Worm (Caenorhabditis elegans) whole organism, L1 larva: ENCODE results near the gene ula-1.

Source experiments
- C04F5.9 ChIP-seq: sonication (generic microtip); optimal IDR thresholded peaks from 2 replicates; lab custom pipeline; 2016; ENCODE audit warnings: missing genetic modification characterization, missing compliant biosample characterization
- C16A3.4 ChIP-seq: fragments of 150-350 bp; optimal IDR thresholded peaks from 2 replicates; lab custom pipeline; 2014; ENCODE audit warnings: missing biosample characterization, missing genetic modification characterization
- F16B12.6 ChIP-seq: fragments of 150-350 bp; optimal IDR thresholded peaks from 2 replicates; lab custom pipeline; 2014; ENCODE audit warnings: missing biosample characterization, missing genetic modification characterization
- Y116A8C.19 ChIP-seq: sonication (generic microtip); optimal IDR thresholded peaks from 2 replicates; lab custom pipeline; 2016; ENCODE audit warnings: missing compliant biosample characterization, missing genetic modification characterization, borderline replicate concordance
- aly-2 ChIP-seq: fragments of 150-350 bp; optimal IDR thresholded peaks from 2 replicates; lab custom pipeline; 2014; ENCODE audit warnings: missing biosample characterization, missing genetic modification characterization
- ama-1 ChIP-seq: fragments of 150-350 bp; optimal IDR thresholded peaks from 2 replicates; lab custom pipeline; 2014
- ceh-63 ChIP-seq: fragments of 200-800 bp; sonication (Bioruptor generic); optimal IDR thresholded peaks from 2 replicates; lab custom pipeline; 2018; ENCODE audit warnings: mild to moderate bottlenecking, missing genetic modification characterization, missing compliant biosample characterization
- ceh-8 ChIP-seq: fragments of 200-800 bp; sonication (Bioruptor generic); optimal IDR thresholded peaks from 2 replicates; lab custom pipeline; 2018; ENCODE audit warnings: mild to moderate bottlenecking, missing genetic modification characterization, moderate library complexity, missing compliant biosample characterization
- ceh-82 ChIP-seq, 3 experiments: fragments of 150-350 bp in 1 of 3; sonication (generic microtip) in 2 of 3; optimal IDR thresholded peaks; 2 replicates each; lab custom pipeline; 2014 to 2017; ENCODE audit warnings: missing biosample characterization in 3 of 3, missing genetic modification characterization in 3 of 3
- ces-1 ChIP-seq: fragments of 150-350 bp; optimal IDR thresholded peaks from 2 replicates; lab custom pipeline; 2014; ENCODE audit warnings: missing biosample characterization, missing genetic modification reagents, missing genetic modification characterization
- dsc-1 ChIP-seq: sonication (generic microtip); optimal IDR thresholded peaks from 2 replicates; lab custom pipeline; 2016; ENCODE audit warnings: mild to moderate bottlenecking, missing genetic modification characterization, missing compliant biosample characterization
- efl-1 ChIP-seq, 4 experiments: fragments of 150-350 bp; optimal IDR thresholded peaks in 3 of 4; peaks in 1 of 4; 1 replicate in 1 of 4; 2 replicates in 3 of 4; lab custom pipeline; 2014; ENCODE audit warnings: missing biosample characterization in 2 of 4, missing genetic modification characterization in 2 of 4, missing genetic modification reagents in 2 of 4
- efl-3 ChIP-seq: fragments of 200-800 bp; sonication (Bioruptor generic); optimal IDR thresholded peaks from 2 replicates; lab custom pipeline; 2018; ENCODE audit warnings: mild to moderate bottlenecking, missing genetic modification characterization, missing compliant biosample characterization
- elt-3 ChIP-seq, 6 experiments: fragments of 150-350 bp in 1 of 6; sonication (generic microtip); optimal IDR thresholded peaks; 2 replicates each; lab custom pipeline; 2017 to 2018; ENCODE audit warnings: missing biosample characterization in 6 of 6, missing genetic modification characterization in 6 of 6, inconsistent platforms in 1 of 6
- ets-5 ChIP-seq: fragments of 200-800 bp; sonication (Bioruptor generic); IDR thresholded peaks from 2 replicates; pipeline ENCODE4 v1.3.6; 2022; ENCODE audit warnings: missing genetic modification characterization, missing compliant biosample characterization
- fkh-10 ChIP-seq: sonication (generic microtip); optimal IDR thresholded peaks from 2 replicates; lab custom pipeline; 2017; ENCODE audit warnings: missing biosample characterization, missing genetic modification reagents, missing genetic modification characterization
- fkh-4 ChIP-seq: sonication (generic microtip); optimal IDR thresholded peaks from 2 replicates; lab custom pipeline; 2016; ENCODE audit warnings: missing compliant biosample characterization, missing genetic modification characterization, borderline replicate concordance
- fkh-8 ChIP-seq: sonication (generic microtip); optimal IDR thresholded peaks from 2 replicates; lab custom pipeline; 2016; ENCODE audit warnings: mild to moderate bottlenecking, missing genetic modification characterization, missing compliant biosample characterization
- fos-1 ChIP-seq: fragments of 150-350 bp; optimal IDR thresholded peaks from 2 replicates; lab custom pipeline; 2014; ENCODE audit warnings: missing biosample characterization, missing genetic modification characterization
- grh-1 ChIP-seq: fragments of 200-800 bp; sonication (Bioruptor generic); IDR thresholded peaks from 2 replicates; pipeline ENCODE4 v1.3.6; 2022; ENCODE audit warnings: missing genetic modification reagents, missing genetic modification characterization, missing compliant biosample characterization
- hlh-17 ChIP-seq: fragments of 200-800 bp; sonication (Bioruptor generic); optimal IDR thresholded peaks from 2 replicates; lab custom pipeline; 2018; ENCODE audit warnings: missing genetic modification characterization, mild to moderate bottlenecking, missing compliant biosample characterization, moderate library complexity, borderline replicate concordance
- lin-13 ChIP-seq: fragments of 150-350 bp; optimal IDR thresholded peaks from 2 replicates; lab custom pipeline; 2014; ENCODE audit warnings: missing biosample characterization, missing genetic modification reagents, missing genetic modification characterization
- lin-14 ChIP-seq: fragments of 200-800 bp; sonication (Bioruptor generic); optimal IDR thresholded peaks from 2 replicates; lab custom pipeline; 2018; ENCODE audit warnings: mild to moderate bottlenecking, missing genetic modification characterization, moderate library complexity, missing compliant biosample characterization
- lin-35 ChIP-seq, 2 experiments: fragments of 150-350 bp; optimal IDR thresholded peaks; 2 replicates each; lab custom pipeline; 2014; ENCODE audit warnings: missing biosample characterization in 2 of 2, missing genetic modification characterization in 2 of 2, missing genetic modification reagents in 2 of 2
- lin-39 ChIP-seq: fragments of 150-350 bp; optimal IDR thresholded peaks from 2 replicates; lab custom pipeline; 2014; ENCODE audit warnings: missing biosample characterization, missing genetic modification reagents, missing genetic modification characterization
- lsy-2 ChIP-seq, 2 experiments: fragments of 150-350 bp; optimal IDR thresholded peaks; 2 replicates each; lab custom pipeline; 2014; ENCODE audit warnings: missing biosample characterization in 2 of 2, missing genetic modification characterization in 2 of 2
- mdl-1 ChIP-seq, 2 experiments: fragments of 150-350 bp; optimal IDR thresholded peaks; 2 replicates each; lab custom pipeline; 2014 to 2017; ENCODE audit warnings: missing biosample characterization in 2 of 2, missing genetic modification characterization in 2 of 2, inconsistent platforms in 1 of 2
- nhr-11 ChIP-seq: fragments of 150-350 bp; optimal IDR thresholded peaks from 2 replicates; lab custom pipeline; 2014; ENCODE audit warnings: missing biosample characterization, missing genetic modification characterization
- nhr-12 ChIP-seq: sonication (generic microtip); optimal IDR thresholded peaks from 2 replicates; lab custom pipeline; 2017; ENCODE audit warnings: missing biosample characterization, missing genetic modification characterization
- nhr-237 ChIP-seq: fragments of 150-350 bp; optimal IDR thresholded peaks from 2 replicates; lab custom pipeline; 2014; ENCODE audit warnings: missing biosample characterization, missing genetic modification characterization
- nhr-47 ChIP-seq: sonication (generic microtip); optimal IDR thresholded peaks from 2 replicates; lab custom pipeline; 2016; ENCODE audit warnings: mild to moderate bottlenecking, missing genetic modification characterization, moderate library complexity, missing compliant biosample characterization
- nhr-71 ChIP-seq: sonication (generic microtip); optimal IDR thresholded peaks from 2 replicates; lab custom pipeline; 2016; ENCODE audit warnings: mild to moderate bottlenecking, missing genetic modification characterization, moderate library complexity, missing compliant biosample characterization
- nhr-76 ChIP-seq: sonication (generic microtip); optimal IDR thresholded peaks from 2 replicates; lab custom pipeline; 2017; ENCODE audit warnings: missing biosample characterization, missing genetic modification characterization
- nhr-77 ChIP-seq: fragments of 150-350 bp; optimal IDR thresholded peaks from 2 replicates; lab custom pipeline; 2014; ENCODE audit warnings: missing biosample characterization, missing genetic modification characterization
- nhr-84 ChIP-seq: sonication (generic microtip); optimal IDR thresholded peaks from 2 replicates; lab custom pipeline; 2017; ENCODE audit warnings: missing biosample characterization, missing genetic modification characterization
- nhr-85 ChIP-seq: sonication (generic microtip); peaks from one replicate; lab custom pipeline; 2016; ENCODE audit warnings: missing genetic modification characterization, inconsistent platforms, missing compliant biosample characterization
- pag-3 ChIP-seq: sonication (generic microtip); optimal IDR thresholded peaks from 2 replicates; lab custom pipeline; 2017; ENCODE audit warnings: missing genetic modification characterization, mild to moderate bottlenecking, missing compliant biosample characterization, antibody characterized with exemption, borderline replicate concordance; ENCODE audit not compliant: insufficient read depth
- pax-3 ChIP-seq: fragments of 200-800 bp; sonication (Bioruptor generic); optimal IDR thresholded peaks from 2 replicates; lab custom pipeline; 2018; ENCODE audit warnings: mild to moderate bottlenecking, missing genetic modification characterization, moderate library complexity, missing compliant biosample characterization
- sup-37 ChIP-seq: fragments of 200-800 bp; sonication (Bioruptor generic); optimal IDR thresholded peaks from 2 replicates; lab custom pipeline; 2018; ENCODE audit warnings: mild to moderate bottlenecking, missing genetic modification characterization, missing compliant biosample characterization
- swsn-7 ChIP-seq: sonication (generic microtip); optimal IDR thresholded peaks from 2 replicates; lab custom pipeline; 2016; ENCODE audit warnings: missing genetic modification characterization, missing compliant biosample characterization
- tbx-2 ChIP-seq: sonication (generic microtip); optimal IDR thresholded peaks from 2 replicates; lab custom pipeline; 2016; ENCODE audit warnings: missing genetic modification characterization, missing compliant biosample characterization
- unc-98 ChIP-seq: fragments of 200-800 bp; sonication (Bioruptor generic); IDR thresholded peaks from 2 replicates; pipeline ENCODE4 v1.3.6; 2022; ENCODE audit warnings: missing genetic modification characterization, missing compliant biosample characterization
- vab-15 ChIP-seq: sonication (generic microtip); optimal IDR thresholded peaks from 2 replicates; lab custom pipeline; 2017; ENCODE audit warnings: missing genotype, mild to moderate bottlenecking, missing genetic modification characterization, missing compliant biosample characterization
- xbp-1 ChIP-seq: sonication (generic microtip); optimal IDR thresholded peaks from 2 replicates; lab custom pipeline; 2016; ENCODE audit warnings: missing genetic modification characterization, missing compliant biosample characterization
- zag-1 ChIP-seq: fragments of 150-350 bp; optimal IDR thresholded peaks from 2 replicates; lab custom pipeline; 2014; ENCODE audit warnings: missing biosample characterization, missing genetic modification characterization
- ztf-4 ChIP-seq: fragments of 150-350 bp; optimal IDR thresholded peaks from 2 replicates; lab custom pipeline; 2014; ENCODE audit warnings: missing biosample characterization, missing genetic modification characterization

ula-1 gene

DNA sequence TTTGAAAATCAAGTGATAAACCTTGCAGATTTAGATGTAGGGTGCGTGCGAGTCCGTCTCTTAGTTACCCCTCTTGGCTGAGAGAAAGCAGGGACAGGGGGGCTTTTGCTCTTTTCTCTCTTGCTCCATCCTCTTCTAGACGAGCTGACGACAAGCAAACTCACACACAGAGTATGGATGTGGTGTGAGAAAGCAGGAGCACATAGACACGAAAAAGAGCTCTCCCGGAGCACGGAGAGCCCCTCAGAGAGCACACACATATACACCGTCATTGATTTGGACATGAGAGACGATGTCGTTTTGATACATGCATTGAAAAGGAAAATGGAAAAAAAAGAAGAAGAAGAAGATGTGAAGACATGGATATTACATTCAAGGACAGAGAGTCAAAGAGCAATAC, 44.5 kb downstream of the ula-1 start (continued):
- TF ChIP-seq C04F5.9 (no peak), dsc-1 (tag; lab: Kevin White, UChicago) (peak; percentile 56), nhr-76 (tag; lab: Kevin White, UChicago) (no peak), efl-3 (GFP tag; lab: Kevin White, UChicago) (no peak), zag-1 (tag; lab: Kevin White, UChicago) (no peak), unc-98 (GFP tag; lab: Robert Waterston, UW) (no peak), nhr-85 (tag; lab: Kevin White, UChicago) (no peak), fkh-10 (GFP tag; lab: Kevin White, UChicago) (peak; percentile 42), lsy-2 (tag; optimal IDR thresholded peaks at IDR 0.05; lab: Kevin White, UChicago) (peak in 1 of 2 experiments; percentile 7), mdl-1 (tag; optimal IDR thresholded peaks at IDR 0.05; lab: Kevin White, UChicago) (no peak), Y116A8C.19 (tag; lab: Kevin White, UChicago) (no peak), ces-1 (GFP tag; lab: Kevin White, UChicago) (no peak), pag-3 (tag; lab: Kevin White, UChicago) (no peak), C16A3.4 (tag; lab: Kevin White, UChicago) (no peak), fkh-8 (tag; lab: Kevin White, UChicago) (peak; percentile 77), ceh-82 (tag; optimal IDR thresholded peaks at IDR 0.05; lab: Kevin White, UChicago) (peak in 2 of 3 experiments; percentile 3 to 6), fos-1 (tag; lab: Kevin White, UChicago) (no peak), ceh-8 (no peak), lin-14 (peak; percentile 61), swsn-7 (tag; lab: Kevin White, UChicago) (peak; percentile 2), F16B12.6 (tag; lab: Kevin White, UChicago) (no peak), lin-35 (GFP tag; optimal IDR thresholded peaks at IDR 0.05; lab: Kevin White, UChicago) (peak in 1 of 2 experiments; percentile 20), nhr-84 (no peak), nhr-47 (peak; percentile 3)
- TF ChIP-seq, all 84 proteins: peak for 14

- TF ChIP-seq C04F5.9, result no peak
- no peak for TF ChIP-seq efl-1 (optimal IDR thresholded peaks at IDR 0.05; lab: Kevin White, UChicago)
- peak in 1 of 2 experiments; percentile 31 for TF ChIP-seq efl-1 (GFP tag; optimal IDR thresholded peaks at IDR 0.05 in 1 of 2; lab: Kevin White, UChicago)
These were observed 45.5 kb downstream of the ula-1 start, which contains the start of gene C35D10.12 for ce11 chrIII:4874671-4875070. Gene C35D10.12 (minus strand): TSS chrIII:4874771.

DNA sequence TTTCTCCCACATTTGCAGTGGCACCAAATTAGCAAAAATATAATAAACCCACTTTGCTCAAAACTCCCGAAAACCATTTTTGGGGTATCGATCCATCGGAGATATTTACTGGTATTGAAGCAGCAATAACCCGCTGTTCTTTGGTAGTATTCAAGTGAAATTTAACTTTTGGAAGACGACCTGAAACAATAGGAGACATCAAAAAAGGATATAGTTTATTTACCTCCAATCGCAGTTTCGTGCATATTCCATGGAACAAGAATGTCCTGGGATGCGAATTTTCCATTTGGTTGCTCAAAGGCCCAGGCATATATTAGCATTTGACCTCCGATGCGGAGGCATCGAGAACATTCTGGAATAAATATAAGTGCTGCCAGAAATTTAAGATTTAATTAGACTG, 46.7 kb downstream of the ula-1 start:
- TF ChIP-seq nhr-47 (no peak), grh-1 (no peak), elt-3 (tag; optimal IDR thresholded peaks at IDR 0.05; lab: Kevin White, UChicago) (no peak), ceh-63 (GFP tag; lab: Kevin White, UChicago) (no peak), pax-3 (tag; lab: Kevin White, UChicago) (no peak), hlh-17 (GFP tag; lab: Kevin White, UChicago) (no peak), swsn-7 (tag; lab: Kevin White, UChicago) (no peak), nhr-237 (tag; lab: Kevin White, UChicago) (no peak), nhr-85 (tag; lab: Kevin White, UChicago) (no peak), nhr-71 (tag; lab: Kevin White, UChicago) (no peak), aly-2 (no peak)

ce11 chrIII:4870478-4870877, 49.6 kb downstream of the ula-1 start, which contains the start of gene gipc-1:
Gene gipc-1 (plus strand): TSS chrIII:4870778.
- no peak for TF ChIP-seq nhr-77 (tag; lab: Kevin White, UChicago)
- no peak for TF ChIP-seq nhr-84
- TF ChIP-seq sup-37 (GFP tag; lab: Kevin White, UChicago), result no peak
- no peak for TF ChIP-seq xbp-1 (tag; lab: Kevin White, UChicago)
- TF ChIP-seq elt-3 (tag; optimal IDR thresholded peaks at IDR 0.05; lab: Kevin White, UChicago), result no peak
- TF ChIP-seq ets-5 (GFP tag; lab: Robert Waterston, UW), result no peak
- TF ChIP-seq nhr-12 (tag; lab: Kevin White, UChicago), result no peak
- TF ChIP-seq pax-3 (tag; lab: Kevin White, UChicago), result no peak
- TF ChIP-seq lin-13 (GFP tag; lab: Kevin White, UChicago), result no peak
- no peak for TF ChIP-seq lin-39
- no peak for TF ChIP-seq fkh-10 (GFP tag; lab: Kevin White, UChicago)
- no peak for TF ChIP-seq aly-2
- TF ChIP-seq lin-35 (GFP tag; optimal IDR thresholded peaks at IDR 0.05; lab: Kevin White, UChicago), result no peak
- no peak for TF ChIP-seq tbx-2
- no peak for TF ChIP-seq fkh-4 (tag; lab: Kevin White, UChicago)
- TF ChIP-seq ztf-4 (tag; lab: Kevin White, UChicago), result no peak
- no peak for TF ChIP-seq ama-1 (lab: Kevin White, UChicago)
- TF ChIP-seq nhr-11 (tag; lab: Kevin White, UChicago), result no peak
- TF ChIP-seq vab-15 (tag; lab: Kevin White, UChicago), result no peak
- no peak for TF ChIP-seq fos-1 (tag; lab: Kevin White, UChicago)
